Fruit fly (Drosophila melanogaster): ENCODE measurements around the gene MCU.

MCU gene

DNA sequence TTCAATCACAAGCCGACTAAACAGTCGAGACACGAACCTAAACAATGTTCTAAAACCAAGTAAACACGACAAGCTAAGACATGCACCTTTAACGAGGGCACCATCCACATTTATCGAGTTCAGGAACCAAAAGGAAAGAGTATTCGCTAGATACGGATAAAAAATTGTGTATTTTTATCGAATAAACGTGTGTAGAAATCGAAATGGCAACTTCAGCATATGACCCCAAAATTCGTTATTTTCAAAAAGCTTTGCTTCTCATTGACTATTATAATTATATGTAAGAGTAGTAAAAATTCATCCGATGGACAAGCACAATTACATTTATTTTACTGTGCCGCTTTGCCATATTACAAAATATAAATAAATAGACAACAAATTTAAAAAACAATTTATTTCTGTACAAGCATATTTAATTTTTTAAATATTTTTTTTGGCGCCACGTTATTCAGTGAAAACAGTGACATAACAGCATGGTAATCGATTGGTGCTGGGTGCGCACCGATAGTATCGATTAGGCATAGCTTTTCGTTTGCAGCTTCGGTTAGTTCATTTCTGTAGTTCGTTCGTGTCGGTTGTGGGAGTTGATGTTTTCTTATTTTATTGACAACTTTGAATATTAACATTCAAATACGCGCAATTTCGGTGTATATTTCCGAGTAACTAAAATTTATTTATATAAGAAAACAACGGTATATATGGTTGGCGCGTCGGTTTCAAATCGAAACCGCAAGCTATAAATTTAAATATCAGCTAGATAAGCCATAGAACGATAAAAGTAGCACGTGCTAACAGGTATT, at the start of gene MCU:
Gene MCU, plus strand, starts transcription at position 561 of the 800 bp plus-strand sequence.
- TF ChIP-seq Pif1B (GFP tag; optimal IDR thresholded peaks at IDR 0.05) (peak; percentile 2), CG17806 (tag; optimal IDR thresholded peaks at IDR 0.05) (no peak), Ets98B (GFP tag; IDR thresholded peaks at IDR 0.05) (0 out of 2 replicates have a peak, but pooled peaks have one; percentile 17)

DNA sequence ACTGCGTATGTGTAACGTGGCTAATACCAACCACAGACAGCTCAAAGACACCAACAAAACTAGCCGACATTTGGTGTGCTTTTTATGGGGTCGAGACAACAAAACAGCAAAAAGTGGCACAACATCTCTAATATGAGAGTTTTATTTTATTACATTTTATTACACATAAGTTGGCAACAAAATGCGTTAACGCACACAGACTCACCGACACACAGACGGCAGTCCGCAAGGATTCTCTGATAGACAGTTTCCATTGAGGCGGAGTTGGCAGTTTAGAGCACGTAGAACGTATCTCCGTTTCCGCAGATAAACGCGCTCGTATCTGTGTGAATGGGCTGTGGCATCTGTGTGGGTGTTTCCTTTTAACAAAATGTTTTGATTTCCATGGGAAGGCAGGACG, 42.5 kb upstream of the MCU start:
- TF ChIP-seq fd96Ca (GFP tag; IDR thresholded peaks at IDR 0.05) (no peak), CG13204 (GFP tag; optimal IDR thresholded peaks at IDR 0.05) (no peak), CG32121 (GFP tag; IDR thresholded peaks at IDR 0.05) (no peak), CG9948 (tag; optimal IDR thresholded peaks at IDR 0.05) (no peak), Ets98B (GFP tag; IDR thresholded peaks at IDR 0.05) (no peak), CG12605 (GFP tag; IDR thresholded peaks at IDR 0.05) (no peak), CG8159 (tag; optimal IDR thresholded peaks at IDR 0.05) (no peak), rn (GFP tag; IDR thresholded peaks at IDR 0.05) (no peak), D1 (tag; optimal IDR thresholded peaks at IDR 0.05) (no peak), Snoo (tag; optimal IDR thresholded peaks at IDR 0.05) (no peak), CG15710 (tag; optimal IDR thresholded peaks at IDR 0.05) (no peak), gl (tag; optimal IDR thresholded peaks at IDR 0.05) (no peak), CG10348 (GFP tag; IDR thresholded peaks at IDR 0.05) (no peak), CG4496 (GFP tag; IDR thresholded peaks at IDR 0.05) (no peak), CG14655 (GFP tag; optimal IDR thresholded peaks at IDR 0.05) (no peak), CG17806 (tag; optimal IDR thresholded peaks at IDR 0.05) (no peak), CG34367 (tag; optimal IDR thresholded peaks at IDR 0.05) (no peak), Pif1A (GFP tag; optimal IDR thresholded peaks at IDR 0.05) (no peak)

dm6 chr3L:6512284-6512683, 38.3 kb upstream of the MCU start:
- TF ChIP-seq CG14655 (GFP tag; optimal IDR thresholded peaks at IDR 0.05) = no peak
- no peak for TF ChIP-seq rn (GFP tag; IDR thresholded peaks at IDR 0.05)
- TF ChIP-seq CG32121 (GFP tag; IDR thresholded peaks at IDR 0.05) = no peak
- no peak for TF ChIP-seq CG12605 (GFP tag; IDR thresholded peaks at IDR 0.05)
- TF ChIP-seq CG17806 (tag; optimal IDR thresholded peaks at IDR 0.05) = no peak
- TF ChIP-seq gl (tag; optimal IDR thresholded peaks at IDR 0.05) = no peak
- no peak for TF ChIP-seq CG13204 (GFP tag; optimal IDR thresholded peaks at IDR 0.05)
- TF ChIP-seq fd96Ca (GFP tag; IDR thresholded peaks at IDR 0.05) = no peak
- no peak for TF ChIP-seq CG8159 (tag; optimal IDR thresholded peaks at IDR 0.05)
- TF ChIP-seq CG9948 (tag; optimal IDR thresholded peaks at IDR 0.05) = no peak
- TF ChIP-seq CG15710 (tag; optimal IDR thresholded peaks at IDR 0.05) = no peak
- no peak for TF ChIP-seq Pif1B (GFP tag; optimal IDR thresholded peaks at IDR 0.05)
- TF ChIP-seq CG4496 (GFP tag; IDR thresholded peaks at IDR 0.05) = no peak

DNA sequence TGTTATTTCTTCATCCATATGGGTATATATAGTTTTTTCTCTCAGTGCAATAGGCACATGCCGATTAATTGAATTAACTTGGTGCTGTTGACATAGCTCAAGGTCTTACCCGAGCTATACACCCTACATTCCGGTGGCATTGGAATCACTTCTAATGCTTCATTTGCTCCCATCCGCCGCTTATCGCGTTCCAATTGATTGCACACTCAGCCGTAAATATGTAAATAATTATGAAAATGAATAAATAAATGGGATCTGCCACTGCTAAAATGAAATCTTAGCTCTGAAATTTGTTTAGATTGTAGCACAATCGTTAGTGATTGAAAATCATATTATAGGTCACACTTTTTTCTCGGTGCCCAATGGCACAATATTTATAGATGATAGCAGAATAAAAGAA, 33.6 kb upstream of the MCU start:
- TF ChIP-seq fd96Ca (GFP tag; IDR thresholded peaks at IDR 0.05) (no peak), gl (tag; optimal IDR thresholded peaks at IDR 0.05) (no peak), EcR (GFP tag; optimal IDR thresholded peaks at IDR 0.05) (no peak), CG12605 (GFP tag; IDR thresholded peaks at IDR 0.05) (no peak), Ets98B (GFP tag; IDR thresholded peaks at IDR 0.05) (no peak), CG34367 (tag; optimal IDR thresholded peaks at IDR 0.05) (no peak), CG13204 (GFP tag; optimal IDR thresholded peaks at IDR 0.05) (no peak), D1 (tag; optimal IDR thresholded peaks at IDR 0.05) (no peak), CG14655 (GFP tag; optimal IDR thresholded peaks at IDR 0.05) (no peak), CG9948 (tag; optimal IDR thresholded peaks at IDR 0.05) (no peak), Snoo (tag; optimal IDR thresholded peaks at IDR 0.05) (no peak), CG8159 (tag; optimal IDR thresholded peaks at IDR 0.05) (no peak), CG8301 (tag; optimal IDR thresholded peaks at IDR 0.05) (no peak), CG32121 (GFP tag; IDR thresholded peaks at IDR 0.05) (no peak), Pif1A (GFP tag; optimal IDR thresholded peaks at IDR 0.05) (no peak)

DNA sequence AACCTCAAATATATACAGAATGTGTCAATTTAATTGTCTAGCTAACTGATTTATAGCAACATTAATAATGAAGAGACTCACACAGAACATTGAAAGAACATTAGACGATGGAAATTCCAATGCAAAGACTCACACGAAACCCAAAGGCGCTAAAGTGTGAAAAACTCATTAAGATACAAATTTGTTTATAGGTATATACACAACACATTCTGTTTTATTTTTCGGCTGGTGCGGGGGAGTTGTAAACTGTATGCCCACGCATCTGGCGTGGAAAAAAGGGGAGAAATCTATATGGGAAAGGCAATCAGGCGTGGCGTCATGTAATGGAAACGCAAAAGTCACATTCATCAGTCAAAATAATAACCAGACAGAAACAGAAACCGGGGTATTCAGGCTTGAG, 30.9 kb upstream of the MCU start:
- TF ChIP-seq CG12605 (GFP tag; IDR thresholded peaks at IDR 0.05) (no peak), CG34367 (tag; optimal IDR thresholded peaks at IDR 0.05) (no peak), gl (tag; optimal IDR thresholded peaks at IDR 0.05) (no peak), D1 (tag; optimal IDR thresholded peaks at IDR 0.05) (no peak), CG8159 (tag; optimal IDR thresholded peaks at IDR 0.05) (no peak), Ets98B (GFP tag; IDR thresholded peaks at IDR 0.05) (no peak), Pif1A (GFP tag; optimal IDR thresholded peaks at IDR 0.05) (no peak), CG9948 (tag; optimal IDR thresholded peaks at IDR 0.05) (no peak), CG4496 (GFP tag; IDR thresholded peaks at IDR 0.05) (no peak), CG8301 (tag; optimal IDR thresholded peaks at IDR 0.05) (no peak), EcR (GFP tag; optimal IDR thresholded peaks at IDR 0.05) (no peak), CG14655 (GFP tag; optimal IDR thresholded peaks at IDR 0.05) (no peak), CG17806 (tag; optimal IDR thresholded peaks at IDR 0.05) (no peak), fd96Ca (GFP tag; IDR thresholded peaks at IDR 0.05) (no peak), CG13204 (GFP tag; optimal IDR thresholded peaks at IDR 0.05) (no peak), CG32121 (GFP tag; IDR thresholded peaks at IDR 0.05) (no peak), Snoo (tag; optimal IDR thresholded peaks at IDR 0.05) (no peak), rn (GFP tag; IDR thresholded peaks at IDR 0.05) (no peak)

dm6 chr3L:6522785-6523184, 27.8 kb upstream of the MCU start:
- TF ChIP-seq Pif1B (GFP tag; optimal IDR thresholded peaks at IDR 0.05) (no peak), Pif1A (GFP tag; optimal IDR thresholded peaks at IDR 0.05) (no peak), rn (GFP tag; IDR thresholded peaks at IDR 0.05) (no peak), CG9948 (tag; optimal IDR thresholded peaks at IDR 0.05) (no peak), CG13204 (GFP tag; optimal IDR thresholded peaks at IDR 0.05) (no peak), CG32121 (GFP tag; IDR thresholded peaks at IDR 0.05) (no peak), CG14655 (GFP tag; optimal IDR thresholded peaks at IDR 0.05) (peak; percentile 6), CG15710 (tag; optimal IDR thresholded peaks at IDR 0.05) (no peak), fd96Ca (GFP tag; IDR thresholded peaks at IDR 0.05) (no peak), Ets98B (GFP tag; IDR thresholded peaks at IDR 0.05) (0 out of 2 replicates have a peak, but pooled peaks have one; percentile 11), D1 (tag; optimal IDR thresholded peaks at IDR 0.05) (no peak), CG4496 (GFP tag; IDR thresholded peaks at IDR 0.05) (0 out of 3 replicates have a peak, but pooled peaks have one; percentile 12)

Measured in whole organism, pupa.